Fruit fly (Drosophila melanogaster) whole organism, embryonic: ENCODE measurements around the gene Cdc16.
A peak's percentile ranks its signal among the peaks of the same experiment; 100 is the strongest.

Experiments used
- Atf6 ChIP-seq: fragments of 200-800 bp; sonication (Bioruptor generic); IDR thresholded peaks from 2 replicates; pipeline ENCODE4 v1.3.6; 2022; ENCODE audit warnings: missing biosample characterization, missing genetic modification characterization
- BEAF-32 ChIP-seq: fragments of 200-800 bp; sonication (Bioruptor generic); optimal IDR thresholded peaks from 3 replicates; lab custom pipeline; 2017; ENCODE audit warnings: missing biosample characterization, missing genetic modification characterization, mild to moderate bottlenecking, moderate library complexity, missing genetic modification reagents
- BtbVII ChIP-seq: fragments of 200-800 bp; sonication (Bioruptor generic); optimal IDR thresholded peaks from 3 replicates; lab custom pipeline; 2017; ENCODE audit warnings: missing biosample characterization, mild to moderate bottlenecking, missing genetic modification characterization
- C15 ChIP-seq: fragments of 200-800 bp; sonication (Bioruptor generic); IDR thresholded peaks from 3 replicates; pipeline ENCODE4 v1.3.6; 2022; ENCODE audit warnings: missing biosample characterization, missing genetic modification characterization
- CG10274 ChIP-seq: fragments of 200-800 bp; sonication (Bioruptor generic); optimal IDR thresholded peaks from 3 replicates; lab custom pipeline; 2017; ENCODE audit warnings: missing biosample characterization, mild to moderate bottlenecking, missing genetic modification characterization
- CG10462 ChIP-seq: fragments of 200-800 bp; sonication (Bioruptor generic); optimal IDR thresholded peaks from 2 replicates; lab custom pipeline; 2016; ENCODE audit warnings: missing biosample characterization, missing genetic modification characterization
- CG12942 ChIP-seq: fragments of 200-800 bp; sonication (Bioruptor generic); optimal IDR thresholded peaks from 3 replicates; lab custom pipeline; 2016; ENCODE audit warnings: missing biosample characterization, missing genetic modification characterization
- CG13123 ChIP-seq: fragments of 200-800 bp; sonication (Bioruptor generic); optimal IDR thresholded peaks from 2 replicates; lab custom pipeline; 2016; ENCODE audit warnings: missing biosample characterization, missing genetic modification characterization
- CG15269 ChIP-seq: fragments of 200-800 bp; sonication (Bioruptor generic); optimal IDR thresholded peaks from 2 replicates; lab custom pipeline; 2018; ENCODE audit warnings: missing biosample characterization, mild to moderate bottlenecking, missing genetic modification characterization, moderate library complexity
- CG15696 ChIP-seq: fragments of 200-800 bp; sonication (Bioruptor generic); optimal IDR thresholded peaks from 2 replicates; lab custom pipeline; 2019; ENCODE audit warnings: missing biosample characterization, mild to moderate bottlenecking, missing genetic modification characterization, moderate library complexity
- CG16779 ChIP-seq: fragments of 200-800 bp; sonication (Bioruptor generic); IDR thresholded peaks from 2 replicates; pipeline ENCODE4 v1.3.6; 2022; ENCODE audit warnings: missing biosample characterization, missing genetic modification characterization
- CG17359 ChIP-seq: fragments of 200-800 bp; sonication (Bioruptor generic); optimal IDR thresholded peaks from 3 replicates; lab custom pipeline; 2018; ENCODE audit warnings: missing biosample characterization, mild to moderate bottlenecking, missing genetic modification characterization, moderate library complexity
- CG17912 ChIP-seq: fragments of 200-800 bp; sonication (Bioruptor generic); optimal IDR thresholded peaks from 2 replicates; lab custom pipeline; 2018; ENCODE audit warnings: missing biosample characterization, mild to moderate bottlenecking, missing genetic modification characterization
- CG18619 ChIP-seq: fragments of 200-800 bp; sonication (Bioruptor generic); optimal IDR thresholded peaks from 3 replicates; lab custom pipeline; 2017; ENCODE audit warnings: missing biosample characterization, mild to moderate bottlenecking, missing genetic modification characterization
- CG2712 ChIP-seq: fragments of 200-800 bp; optimal IDR thresholded peaks from 3 replicates; lab custom pipeline; 2019; ENCODE audit warnings: missing biosample characterization, mild to moderate bottlenecking, missing genetic modification characterization, moderate library complexity
- CG32532 ChIP-seq: fragments of 200-800 bp; sonication (Bioruptor generic); IDR thresholded peaks from 2 replicates; pipeline ENCODE4 v1.3.6; 2022; ENCODE audit warnings: missing biosample characterization, missing genetic modification characterization
- CG3281 ChIP-seq: fragments of 200-800 bp; sonication (Bioruptor generic); optimal IDR thresholded peaks from 3 replicates; lab custom pipeline; 2017; ENCODE audit warnings: missing biosample characterization, mild to moderate bottlenecking, missing genetic modification characterization
- CG5180 ChIP-seq: fragments of 200-800 bp; sonication (Bioruptor generic); optimal IDR thresholded peaks from 3 replicates; lab custom pipeline; 2017; ENCODE audit warnings: missing biosample characterization, missing genetic modification characterization, mild to moderate bottlenecking, moderate library complexity, missing genetic modification reagents
- CG5245 ChIP-seq: fragments of 200-800 bp; sonication (Bioruptor generic); optimal IDR thresholded peaks from 3 replicates; lab custom pipeline; 2016; ENCODE audit warnings: missing biosample characterization, missing genetic modification characterization
- CG6654 ChIP-seq: fragments of 200-800 bp; sonication (Bioruptor generic); optimal IDR thresholded peaks from 2 replicates; lab custom pipeline; 2017; ENCODE audit warnings: missing biosample characterization, mild to moderate bottlenecking, missing genetic modification characterization
- CG6765 ChIP-seq: fragments of 200-800 bp; sonication (Bioruptor generic); optimal IDR thresholded peaks from 3 replicates; lab custom pipeline; 2017; ENCODE audit warnings: missing biosample characterization, mild to moderate bottlenecking, missing genetic modification characterization
- CG7745 ChIP-seq: fragments of 200-800 bp; sonication (Bioruptor generic); optimal IDR thresholded peaks from 2 replicates; lab custom pipeline; 2018; ENCODE audit warnings: missing biosample characterization, mild to moderate bottlenecking, missing genetic modification characterization, moderate library complexity
- CG9932 ChIP-seq: fragments of 200-800 bp; sonication (Bioruptor generic); IDR thresholded peaks from 2 replicates; pipeline ENCODE4 v1.3.6; 2022; ENCODE audit warnings: missing biosample characterization, missing genetic modification characterization
- Chrac-16 ChIP-seq: fragments of 200-800 bp; sonication (Bioruptor generic); optimal IDR thresholded peaks from 3 replicates; lab custom pipeline; 2016; ENCODE audit warnings: missing biosample characterization, missing genetic modification characterization
- Dip3 ChIP-seq: fragments of 200-800 bp; sonication (Bioruptor generic); optimal IDR thresholded peaks from 3 replicates; lab custom pipeline; 2016; ENCODE audit warnings: missing biosample characterization, missing genetic modification characterization
- Hr51 ChIP-seq, 2 experiments: fragments of 200-800 bp; sonication (Bioruptor generic); optimal IDR thresholded peaks; 2 replicates in 1 of 2; 3 replicates in 1 of 2; lab custom pipeline; 2016 to 2018; ENCODE audit warnings: missing biosample characterization in 2 of 2, missing genetic modification characterization in 2 of 2, mild to moderate bottlenecking in 1 of 2, moderate library complexity in 1 of 2
- Max ChIP-seq: fragments of 200-800 bp; sonication (Bioruptor generic); optimal IDR thresholded peaks from 2 replicates; lab custom pipeline; 2016; ENCODE audit warnings: missing biosample characterization, mild to moderate bottlenecking, missing genetic modification characterization
- Opbp ChIP-seq: fragments of 200-800 bp; sonication (Bioruptor generic); IDR thresholded peaks from 3 replicates; pipeline ENCODE4 v1.3.6; 2022; ENCODE audit warnings: missing biosample characterization, missing genetic modification characterization; ENCODE audit not compliant: partially characterized antibody
- Pdp1 ChIP-seq, 2 experiments: fragments of 200-800 bp; sonication (Bioruptor generic); optimal IDR thresholded peaks; 3 replicates each; lab custom pipeline; 2016; ENCODE audit warnings: missing biosample characterization in 2 of 2, missing genetic modification characterization in 2 of 2, mild to moderate bottlenecking in 1 of 2, moderate library complexity in 1 of 2
- Poxn ChIP-seq: fragments of 200-800 bp; sonication (Bioruptor generic); IDR thresholded peaks from 2 replicates; pipeline ENCODE4 v1.3.6; 2022; ENCODE audit warnings: missing biosample characterization, missing genetic modification characterization
- ara ChIP-seq: fragments of 200-800 bp; sonication (Bioruptor generic); IDR thresholded peaks from 2 replicates; pipeline ENCODE4 v1.3.6; 2022; ENCODE audit warnings: missing biosample characterization, missing genetic modification characterization
- bsh ChIP-seq, 2 experiments: fragments of 200-800 bp; sonication (Bioruptor generic); optimal IDR thresholded peaks; 2 replicates each; lab custom pipeline; 2017 to 2018; ENCODE audit warnings: mild to moderate bottlenecking in 2 of 2, missing biosample characterization in 2 of 2, missing genetic modification characterization in 2 of 2, moderate library complexity in 1 of 2
- exex ChIP-seq: fragments of 200-800 bp; sonication (Bioruptor generic); optimal IDR thresholded peaks from 4 replicates; lab custom pipeline; 2018; ENCODE audit warnings: missing biosample characterization, mild to moderate bottlenecking, missing genetic modification characterization, moderate library complexity
- fd102C ChIP-seq: fragments of 200-800 bp; sonication (Bioruptor generic); optimal IDR thresholded peaks from 2 replicates; lab custom pipeline; 2018; ENCODE audit warnings: missing biosample characterization, mild to moderate bottlenecking, missing genetic modification characterization, moderate library complexity
- fd3F ChIP-seq: fragments of 200-800 bp; sonication (Bioruptor generic); optimal IDR thresholded peaks from 2 replicates; lab custom pipeline; 2018; ENCODE audit warnings: missing biosample characterization, mild to moderate bottlenecking, missing genetic modification characterization, moderate library complexity
- gcm ChIP-seq: fragments of 200-800 bp; sonication (Bioruptor generic); optimal IDR thresholded peaks from 2 replicates; lab custom pipeline; 2019; ENCODE audit warnings: missing biosample characterization, mild to moderate bottlenecking, missing genetic modification characterization, moderate library complexity
- hbn ChIP-seq: fragments of 200-800 bp; sonication (Bioruptor generic); IDR thresholded peaks from 2 replicates; pipeline ENCODE4 v1.3.6; 2022; ENCODE audit warnings: missing biosample characterization, missing genetic modification characterization; ENCODE audit not compliant: partially characterized antibody
- mam ChIP-seq: fragments of 200-800 bp; sonication (Bioruptor generic); optimal IDR thresholded peaks from 3 replicates; lab custom pipeline; 2016; ENCODE audit warnings: missing biosample characterization, missing genetic modification characterization
- nmo ChIP-seq: fragments of 200-800 bp; sonication (Bioruptor generic); optimal IDR thresholded peaks from 2 replicates; lab custom pipeline; 2018; ENCODE audit warnings: missing biosample characterization, mild to moderate bottlenecking, missing genetic modification characterization, moderate library complexity
- odd ChIP-seq: fragments of 200-800 bp; sonication (Bioruptor generic); optimal IDR thresholded peaks from 2 replicates; lab custom pipeline; 2017; ENCODE audit warnings: missing biosample characterization, mild to moderate bottlenecking, missing genetic modification characterization
- pan ChIP-seq, 4 experiments: fragments of >200 bp in 3 of 4; fragments of 200-800 bp in 1 of 4; sonication (Bioruptor generic) in 1 of 4; optimal IDR thresholded peaks in 3 of 4; IDR thresholded peaks in 1 of 4; 2 replicates each; pipeline versions ENCODE4 v1.3.6 to Lab custom; 2017 to 2022; ENCODE audit warnings: missing biosample characterization in 2 of 4, missing genetic modification characterization in 2 of 4, mixed read lengths in 1 of 4
- peb ChIP-seq: fragments of 200-800 bp; sonication (Bioruptor generic); IDR thresholded peaks from 2 replicates; pipeline ENCODE4 v1.3.6; 2022; ENCODE audit warnings: missing biosample characterization, missing genetic modification characterization
- repo ChIP-seq: fragments of 200-800 bp; sonication (Bioruptor generic); optimal IDR thresholded peaks from 2 replicates; lab custom pipeline; 2016; ENCODE audit warnings: missing biosample characterization, missing genetic modification characterization
- slbo ChIP-seq: fragments of 200-800 bp; sonication (Bioruptor generic); IDR thresholded peaks from 2 replicates; pipeline ENCODE4 v1.3.6; 2022; ENCODE audit warnings: missing biosample characterization, missing genetic modification characterization
- tio ChIP-seq: fragments of 200-800 bp; sonication (Bioruptor generic); optimal IDR thresholded peaks from 2 replicates; lab custom pipeline; 2017; ENCODE audit warnings: missing biosample characterization, missing genetic modification characterization, inconsistent platforms
- tna ChIP-seq: fragments of 200-800 bp; sonication (Bioruptor generic); IDR thresholded peaks from 2 replicates; pipeline ENCODE4 v1.3.6; 2022; ENCODE audit warnings: missing biosample characterization, missing genetic modification characterization; ENCODE audit not compliant: partially characterized antibody
- vvl ChIP-seq: fragments of 200-800 bp; sonication (Bioruptor generic); IDR thresholded peaks from 2 replicates; pipeline ENCODE4 v1.3.6; 2022; ENCODE audit warnings: missing biosample characterization, missing genetic modification characterization
- zen ChIP-seq: fragments of 200-800 bp; sonication (Bioruptor generic); optimal IDR thresholded peaks from 3 replicates; lab custom pipeline; 2018; ENCODE audit warnings: missing biosample characterization, mild to moderate bottlenecking, missing genetic modification characterization, moderate library complexity

Gene Cdc16

DNA sequence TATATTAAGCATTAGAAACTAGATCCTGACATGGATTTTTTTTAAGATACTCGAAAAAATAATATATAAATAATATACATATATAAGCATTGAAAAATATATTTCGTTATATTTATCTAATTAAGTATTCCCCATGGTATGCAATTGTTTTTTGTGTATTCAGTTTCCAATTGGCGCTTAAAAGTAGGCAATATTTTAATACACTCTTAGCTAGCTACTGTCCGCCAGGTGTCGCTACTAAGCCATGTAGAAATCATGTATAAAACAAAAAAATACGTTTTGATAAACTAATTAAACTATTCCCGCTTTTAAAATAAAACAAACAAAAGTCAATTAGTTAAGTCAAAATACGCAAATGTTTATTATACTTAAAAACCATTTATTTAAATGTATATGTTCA, 50.3 kb downstream of the Cdc16 start (continued):
- TF ChIP-seq CG3281 (GFP tag; lab: Kevin White, UChicago) (peak; percentile 59), CG15696 (tag; lab: Kevin White, UChicago) (peak; percentile 74), CG12942 (GFP tag; lab: Kevin White, UChicago) (peak; percentile 20), CG5245 (GFP tag; lab: Kevin White, UChicago) (peak; percentile 56), CG32532 (GFP tag; lab: Robert Waterston, UW) (peak; percentile 48; the same call in 1 of the 2 replicates), CG7745 (no peak), hbn (GFP tag; lab: Robert Waterston, UW) (no peak), mam (GFP tag; lab: Kevin White, UChicago) (peak; percentile 9), tna (no peak), CG10274 (GFP tag; lab: Kevin White, UChicago) (no peak), slbo (GFP tag; lab: Robert Waterston, UW) (peak; percentile 47; the same call in 1 of the 2 replicates), BtbVII (GFP tag; lab: Kevin White, UChicago) (peak; percentile 23), CG2712 (tag; lab: Kevin White, UChicago) (peak; percentile 64), CG6654 (GFP tag; lab: Kevin White, UChicago) (no peak), gcm (GFP tag; lab: Kevin White, UChicago) (peak; percentile 30), CG9932 (GFP tag; lab: Robert Waterston, UW) (peak; percentile 32; the same call in 1 of the 2 replicates), peb (no peak), CG13123 (peak; percentile 17), Hr51 (GFP tag; optimal IDR thresholded peaks at IDR 0.05; lab: Kevin White, UChicago) (peak in 1 of 2 experiments; percentile 56), zen (peak; percentile 84), odd (peak; percentile 24), fd3F (peak; percentile 14), Pdp1 (GFP tag; optimal IDR thresholded peaks at IDR 0.05; lab: Kevin White, UChicago) (peak in 1 of 2 experiments; percentile 51), repo (GFP tag; lab: Kevin White, UChicago) (peak; percentile 5), Max (GFP tag; lab: Kevin White, UChicago) (peak; percentile 45), CG5180 (GFP tag; lab: Kevin White, UChicago) (peak; percentile 21), Atf6 (GFP tag; lab: Robert Waterston, UW) (no peak), vvl (peak; percentile 68), CG17912 (GFP tag; lab: Kevin White, UChicago) (peak; percentile 79), BEAF-32 (GFP tag; lab: Kevin White, UChicago) (no peak), CG15269 (peak; percentile 53), ara (peak; percentile 37; the same call in 1 of the 2 replicates), pan (optimal IDR thresholded peaks at IDR 0.05; lab: Kevin White, UChicago) (no peak), pan (GFP tag; optimal IDR thresholded peaks at IDR 0.05 in 1 of 2, IDR thresholded peaks at IDR 0.05 in 1 of 2) (peak in 1 of 2 experiments; percentile 11), C15 (GFP tag; lab: Robert Waterston, UW) (0 out of 3 replicates have a peak, but pooled peaks have one; percentile 51), CG16779 (no peak), Opbp (GFP tag; lab: Robert Waterston, UW) (peak; percentile 42; the same call in 1 of the 3 replicates), Dip3 (no peak), nmo (GFP tag; lab: Kevin White, UChicago) (peak; percentile 31), bsh (GFP tag; optimal IDR thresholded peaks at IDR 0.05; lab: Kevin White, UChicago) (peak in 1 of 2 experiments; percentile 61), CG18619 (GFP tag; lab: Kevin White, UChicago) (peak; percentile 50), Chrac-16 (GFP tag; lab: Kevin White, UChicago) (peak; percentile 7), CG6765 (peak; percentile 52), tio (GFP tag; lab: Kevin White, UChicago) (peak; percentile 22), CG10462 (peak; percentile 48), CG17359 (tag; lab: Kevin White, UChicago) (peak; percentile 63), Poxn (GFP tag; lab: Robert Waterston, UW) (no peak), exex (tag; lab: Kevin White, UChicago) (peak; percentile 35), fd102C (GFP tag; lab: Kevin White, UChicago) (peak; percentile 56)
